Fruit fly (Drosophila melanogaster) whole organism, wandering third instar larva: ENCODE data around the gene Polr3G.

ENCODE experiments used
- CG9705 ChIP-seq: fragments of 200-800 bp; sonication (Bioruptor generic); optimal IDR thresholded peaks from 2 replicates; lab custom pipeline; 2018; ENCODE audit warnings: missing biosample characterization, mild to moderate bottlenecking, missing genetic modification characterization
- Dfd ChIP-seq: fragments of >200 bp; optimal IDR thresholded peaks from 2 replicates; lab custom pipeline; 2017; ENCODE audit warnings: missing biosample characterization, missing genetic modification characterization
- Myc ChIP-seq: fragments of >200 bp; optimal IDR thresholded peaks from 2 replicates; lab custom pipeline; 2017
- Rel ChIP-seq, 2 experiments: fragments of 200-800 bp; sonication (Bioruptor generic) in 1 of 2; optimal IDR thresholded peaks; 2 replicates in 1 of 2; 3 replicates in 1 of 2; lab custom pipeline; 2016 to 2019; ENCODE audit warnings: mild to moderate bottlenecking in 2 of 2, missing biosample characterization in 2 of 2, missing genetic modification characterization in 2 of 2, moderate library complexity in 1 of 2
- dsf ChIP-seq: sonication (Bioruptor generic); optimal IDR thresholded peaks from 2 replicates; lab custom pipeline; 2016; ENCODE audit warnings: missing biosample characterization, missing genetic modification characterization, borderline replicate concordance
- psq ChIP-seq: fragments of 200-800 bp; sonication (Bioruptor generic); optimal IDR thresholded peaks from 3 replicates; lab custom pipeline; 2017; ENCODE audit warnings: missing biosample characterization, mild to moderate bottlenecking, missing genetic modification characterization, moderate library complexity
- usp ChIP-seq: fragments of >200 bp; optimal IDR thresholded peaks from 2 replicates; lab custom pipeline; 2017; ENCODE audit warnings: missing biosample characterization, missing genetic modification characterization

DNA sequence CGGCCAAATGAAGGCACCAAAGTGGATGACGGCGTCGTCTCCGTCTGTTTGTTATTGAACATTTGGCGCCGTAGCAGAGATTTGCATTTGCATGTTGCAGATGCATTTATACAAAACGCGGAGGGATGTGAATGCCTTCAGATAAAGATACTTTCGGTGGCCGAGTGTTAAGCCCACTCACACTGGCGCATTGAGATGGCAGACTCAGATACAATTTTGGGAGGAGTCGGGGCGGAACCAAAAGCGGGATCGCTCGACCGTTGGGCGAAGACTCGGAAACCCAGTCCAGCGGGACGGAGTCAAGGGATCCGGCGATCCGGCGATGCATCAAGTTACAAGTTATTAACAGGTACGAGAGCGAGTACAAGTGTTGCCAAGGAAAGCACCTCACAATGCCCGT lies 14.8 kb downstream of the Polr3G start:
- TF ChIP-seq dsf (GFP tag; lab: Kevin White, UChicago), result no peak
- no peak for TF ChIP-seq psq
- TF ChIP-seq Dfd (GFP tag; lab: Kevin White, UChicago), result no peak
- no peak for TF ChIP-seq CG9705
- no peak for TF ChIP-seq Rel (GFP tag; optimal IDR thresholded peaks at IDR 0.05; lab: Kevin White, UChicago)
- no peak for TF ChIP-seq Rel (tag; optimal IDR thresholded peaks at IDR 0.05; lab: Kevin White, UChicago)
- TF ChIP-seq usp, result no peak
- TF ChIP-seq Myc (lab: Kevin White, UChicago), result no peak
